Worm (Caenorhabditis elegans): ENCODE results near the gene F11E6.10.

ce11 chrIV:17465886-17466285 lies 2.9 kb upstream of the F11E6.10 start, which contains the start of gene F11E6.6:
- TF ChIP-seq nhr-76 (tag; optimal IDR thresholded peaks at IDR 0.05) (no peak), ceh-90 (tag; optimal IDR thresholded peaks at IDR 0.05) (no peak), alr-1 (tag; optimal IDR thresholded peaks at IDR 0.05; ENCODE audit: borderline replicate concordance) (no peak), sup-37 (GFP tag; optimal IDR thresholded peaks at IDR 0.05) (no peak), efl-3 (GFP tag; optimal IDR thresholded peaks at IDR 0.05) (no peak), lsy-2 (tag; optimal IDR thresholded peaks at IDR 0.05) (no peak), fos-1 (tag; optimal IDR thresholded peaks at IDR 0.05) (no peak), zag-1 (tag; optimal IDR thresholded peaks at IDR 0.05) (no peak)
